Worm (Caenorhabditis elegans): ENCODE measurements around the gene F49C12.12.

Gene F49C12.12

DNA sequence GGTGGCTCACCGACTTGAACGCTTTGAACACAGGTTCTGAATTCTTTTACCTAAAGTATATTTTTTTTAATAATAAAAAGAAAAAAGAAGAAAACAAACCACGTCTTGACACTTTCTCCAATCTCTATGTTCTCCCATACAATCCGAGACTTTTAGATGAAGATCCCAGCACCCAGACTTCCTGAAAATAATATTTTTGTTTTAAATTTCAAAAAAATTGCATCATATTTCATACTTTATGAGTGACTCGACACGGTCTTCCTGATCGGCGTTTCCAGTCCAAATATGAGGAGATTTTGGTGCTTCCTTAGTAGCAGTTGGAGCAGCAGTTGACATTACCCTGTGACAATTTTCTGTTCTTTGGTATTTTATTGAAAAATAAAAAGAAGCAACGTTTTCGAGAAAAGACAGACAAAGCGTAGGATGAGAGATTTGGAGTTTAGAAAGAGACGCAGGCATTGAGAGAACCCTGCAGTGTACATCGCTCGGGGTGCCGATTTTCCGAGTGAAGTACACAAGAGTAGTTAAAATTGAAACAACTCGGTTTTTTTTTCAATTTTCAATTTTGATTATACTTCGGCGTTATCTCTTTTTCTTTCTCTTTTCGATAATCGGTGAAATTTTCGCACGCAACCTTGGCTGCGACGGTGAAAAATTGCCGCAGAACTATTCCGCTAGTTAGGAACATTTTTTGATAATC lies 14.8 kb upstream of the F49C12.12 start, which contains the start of the genes coa-4 and T20D3.14 (continued):
- TF ChIP-seq B0336.3 (GFP tag; IDR thresholded peaks at IDR 0.05), result 0 out of 2 replicates have a peak, but pooled peaks have one; percentile 26
- 0 out of 2 replicates have a peak, but pooled peaks have one; percentile 13 for TF ChIP-seq ceh-40 (GFP tag; IDR thresholded peaks at IDR 0.05)
- TF ChIP-seq attf-3 (GFP tag; conservative IDR thresholded peaks at IDR 0.05), result no peak
- TF ChIP-seq F37B4.10 (GFP tag; IDR thresholded peaks at IDR 0.05), result no peak
- TF ChIP-seq Y67H2A.10 (GFP tag; conservative IDR thresholded peaks at IDR 0.05), result no peak
- no peak for TF ChIP-seq Y53G8AR.9 (GFP tag; conservative IDR thresholded peaks at IDR 0.05)
- no peak for TF ChIP-seq snpc-4 (GFP tag; optimal IDR thresholded peaks at IDR 0.05)
- no peak for TF ChIP-seq snpc-4 (tag; optimal IDR thresholded peaks at IDR 0.05)
- no peak for TF ChIP-seq F33H1.4 (GFP tag; IDR thresholded peaks at IDR 0.05)
- TF ChIP-seq lsy-27 (tag; optimal IDR thresholded peaks at IDR 0.05; ENCODE audit: borderline replicate concordance, insufficient read depth), result no peak
- TF ChIP-seq let-526 (GFP tag; IDR thresholded peaks at IDR 0.05), result no peak
- TF ChIP-seq nhr-120 (GFP tag; IDR thresholded peaks at IDR 0.05), result no peak
- TF ChIP-seq madf-8 (GFP tag; conservative IDR thresholded peaks at IDR 0.05), result no peak
- no peak for TF ChIP-seq die-1 (tag; optimal IDR thresholded peaks at IDR 0.05)
- TF ChIP-seq madf-3 (GFP tag; IDR thresholded peaks at IDR 0.05), result no peak
- no peak for TF ChIP-seq zim-3 (tag; optimal IDR thresholded peaks at IDR 0.05)
- no peak for TF ChIP-seq F52B5.7 (tag; optimal IDR thresholded peaks at IDR 0.05)
- no peak for TF ChIP-seq madf-10 (tag; optimal IDR thresholded peaks at IDR 0.05)
- TF ChIP-seq ZK185.1 (tag; optimal IDR thresholded peaks at IDR 0.05; ENCODE audit: poor library complexity, severe bottlenecking), result peak; percentile 53
- no peak for TF ChIP-seq ama-1 (optimal IDR thresholded peaks at IDR 0.05)
- TF ChIP-seq ama-1 (GFP tag; optimal IDR thresholded peaks at IDR 0.05), result no peak
- TF ChIP-seq egl-44 (GFP tag; IDR thresholded peaks at IDR 0.05), result 0 out of 2 replicates have a peak, but pooled peaks have one; percentile 21
- TF ChIP-seq mel-28 (tag; optimal IDR thresholded peaks at IDR 0.05; ENCODE audit: borderline replicate concordance), result no peak
- TF ChIP-seq hlh-12 (tag; optimal IDR thresholded peaks at IDR 0.05), result no peak
- no peak for TF ChIP-seq ceh-100 (GFP tag; IDR thresholded peaks at IDR 0.05)
- no peak for TF ChIP-seq atf-7 (tag; optimal IDR thresholded peaks at IDR 0.05)
- peak; percentile 75 for TF ChIP-seq hmg-1.2 (GFP tag; IDR thresholded peaks at IDR 0.05)
- no peak for TF ChIP-seq tbx-9 (tag; optimal IDR thresholded peaks at IDR 0.05; ENCODE audit: borderline replicate concordance)
- no peak for TF ChIP-seq nhr-27 (tag; optimal IDR thresholded peaks at IDR 0.05)
- peak; percentile 71 for TF ChIP-seq nhr-80 (tag; optimal IDR thresholded peaks at IDR 0.05)
- TF ChIP-seq pha-4 (tag; optimal IDR thresholded peaks at IDR 0.05), result peak; percentile 15
- TF ChIP-seq lir-1 (GFP tag; conservative IDR thresholded peaks at IDR 0.05), result no peak
- no peak for TF ChIP-seq Y95B8A.8 (GFP tag; IDR thresholded peaks at IDR 0.05)

ce11 chrIV:9333007-9333406 lies 12.1 kb upstream of the F49C12.12 start:
- TF ChIP-seq hrde-1 (tag; optimal IDR thresholded peaks at IDR 0.05; ENCODE audit: borderline replicate concordance) (peak; percentile 54), hsf-1 (GFP tag; IDR thresholded peaks at IDR 0.05) (no peak), hmg-20 (GFP tag; IDR thresholded peaks at IDR 0.05) (no peak), ztf-3 (GFP tag; optimal IDR thresholded peaks at IDR 0.05) (no peak), B0019.2 (GFP tag; conservative IDR thresholded peaks at IDR 0.05) (no peak), ceh-100 (GFP tag; IDR thresholded peaks at IDR 0.05) (no peak), egl-44 (GFP tag; IDR thresholded peaks at IDR 0.05) (no peak), B0035.1 (tag; optimal IDR thresholded peaks at IDR 0.05) (no peak), dox-1 (GFP tag; IDR thresholded peaks at IDR 0.05) (peak; percentile 76), let-607 (tag; optimal IDR thresholded peaks at IDR 0.05) (peak; percentile 82 to 93), rpc-1 (optimal IDR thresholded peaks at IDR 0.05) (no peak), rpc-1 (tag; optimal IDR thresholded peaks at IDR 0.05) (no peak), unc-130 (GFP tag; optimal IDR thresholded peaks at IDR 0.05) (no peak), tbp1 (GFP tag; optimal IDR thresholded peaks at IDR 0.05) (no peak), ama-1 (optimal IDR thresholded peaks at IDR 0.05) (no peak), ama-1 (GFP tag; optimal IDR thresholded peaks at IDR 0.05) (peak in 1 of 2 experiments; percentile 30), snpc-3.4 (tag; optimal IDR thresholded peaks at IDR 0.05) (no peak), F10E7.11 (tag; optimal IDR thresholded peaks at IDR 0.05) (no peak), snpc-4 (GFP tag; optimal IDR thresholded peaks at IDR 0.05) (no peak), snpc-4 (tag; optimal IDR thresholded peaks at IDR 0.05) (peak in 1 of 4 experiments; percentile 36), him-1 (tag; optimal IDR thresholded peaks at IDR 0.05) (no peak)
